Worm (Caenorhabditis elegans) whole organism, L1 larva: Measurements from ENCODE around the gene F22F1.2.

ENCODE experiments used
- aly-2 ChIP-seq: fragments of 150-350 bp; optimal IDR thresholded peaks from 2 replicates; lab custom pipeline; 2014; ENCODE audit warnings: missing biosample characterization, missing genetic modification characterization
- ama-1 ChIP-seq: fragments of 150-350 bp; optimal IDR thresholded peaks from 2 replicates; lab custom pipeline; 2014
- blmp-1 ChIP-seq: fragments of 150-350 bp; optimal IDR thresholded peaks from 2 replicates; lab custom pipeline; 2014; ENCODE audit warnings: missing biosample characterization, missing genetic modification characterization
- ceh-82 ChIP-seq, 3 experiments: fragments of 150-350 bp in 1 of 3; sonication (generic microtip) in 2 of 3; optimal IDR thresholded peaks; 2 replicates each; lab custom pipeline; 2014 to 2017; ENCODE audit warnings: missing biosample characterization in 3 of 3, missing genetic modification characterization in 3 of 3
- nhr-237 ChIP-seq: fragments of 150-350 bp; optimal IDR thresholded peaks from 2 replicates; lab custom pipeline; 2014; ENCODE audit warnings: missing biosample characterization, missing genetic modification characterization
- nhr-71 ChIP-seq: sonication (generic microtip); optimal IDR thresholded peaks from 2 replicates; lab custom pipeline; 2016; ENCODE audit warnings: mild to moderate bottlenecking, missing genetic modification characterization, moderate library complexity, missing compliant biosample characterization
- nhr-76 ChIP-seq: sonication (generic microtip); optimal IDR thresholded peaks from 2 replicates; lab custom pipeline; 2017; ENCODE audit warnings: missing biosample characterization, missing genetic modification characterization
- snu-23 ChIP-seq: sonication (generic microtip); optimal IDR thresholded peaks from 2 replicates; lab custom pipeline; 2016; ENCODE audit warnings: missing genetic modification characterization, missing compliant biosample characterization
- sptf-1 ChIP-seq: fragments of 150-350 bp; optimal IDR thresholded peaks from 2 replicates; lab custom pipeline; 2014; ENCODE audit warnings: missing biosample characterization, missing genetic modification characterization
- unc-62 ChIP-seq: fragments of 150-350 bp; optimal IDR thresholded peaks from 2 replicates; lab custom pipeline; 2014; ENCODE audit warnings: missing biosample characterization, missing genetic modification reagents, missing genetic modification characterization
- zag-1 ChIP-seq: fragments of 150-350 bp; optimal IDR thresholded peaks from 2 replicates; lab custom pipeline; 2014; ENCODE audit warnings: missing biosample characterization, missing genetic modification characterization
- ztf-11 ChIP-seq, 2 experiments: sonication (generic microtip); optimal IDR thresholded peaks; 2 replicates each; lab custom pipeline; 2016 to 2017; ENCODE audit warnings: missing genetic modification characterization in 2 of 2, missing biosample characterization in 1 of 2, missing compliant biosample characterization in 1 of 2

ce11 chrX:8173610-8174009 is 23.1 kb upstream of the F22F1.2 start, which contains the start of gene C17H11.1:
- TF ChIP-seq unc-62 = no peak
- no peak for TF ChIP-seq ama-1 (lab: Kevin White, UChicago)
- TF ChIP-seq snu-23 (GFP tag; lab: Kevin White, UChicago) = no peak
- no peak for TF ChIP-seq ceh-82 (tag; optimal IDR thresholded peaks at IDR 0.05; lab: Kevin White, UChicago)
- TF ChIP-seq blmp-1 (tag; lab: Kevin White, UChicago) = no peak
- TF ChIP-seq ztf-11 (tag; optimal IDR thresholded peaks at IDR 0.05; lab: Kevin White, UChicago) = no peak
- TF ChIP-seq sptf-1 = no peak
- no peak for TF ChIP-seq nhr-71 (tag; lab: Kevin White, UChicago)
- no peak for TF ChIP-seq nhr-237 (tag; lab: Kevin White, UChicago)
- TF ChIP-seq aly-2 (tag; lab: Kevin White, UChicago) = no peak
- no peak for TF ChIP-seq zag-1 (tag; lab: Kevin White, UChicago)
- no peak for TF ChIP-seq nhr-76
